Fruit fly (Drosophila melanogaster) whole organism, embryonic: ENCODE results near the gene Cerk.
A peak's percentile ranks its signal among the peaks of the same experiment; 100 is the strongest.

Experiments used
- Atf-2 ChIP-seq: fragments of 200-800 bp; sonication (Bioruptor generic); optimal IDR thresholded peaks from 2 replicates; lab custom pipeline; 2016; ENCODE audit warnings: missing biosample characterization, missing genetic modification characterization
- CG1024 ChIP-seq: fragments of 200-800 bp; sonication (Bioruptor generic); IDR thresholded peaks from 2 replicates; pipeline ENCODE4 v1.3.6; 2022; ENCODE audit warnings: missing biosample characterization, missing genetic modification characterization
- CG11085 ChIP-seq: fragments of 200-800 bp; sonication (Bioruptor generic); IDR thresholded peaks from 2 replicates; pipeline ENCODE4 v1.3.6; 2022; ENCODE audit warnings: missing biosample characterization, missing genetic modification characterization
- CG12071 ChIP-seq: fragments of 200-800 bp; sonication (Bioruptor generic); optimal IDR thresholded peaks from 3 replicates; lab custom pipeline; 2018; ENCODE audit warnings: missing biosample characterization, mild to moderate bottlenecking, missing genetic modification characterization
- CG12769 ChIP-seq: fragments of 200-800 bp; sonication (Bioruptor generic); optimal IDR thresholded peaks from 2 replicates; lab custom pipeline; 2019; ENCODE audit warnings: missing biosample characterization, mild to moderate bottlenecking, missing genetic modification characterization, moderate library complexity
- CG13775 ChIP-seq: fragments of 200-800 bp; sonication (Bioruptor generic); optimal IDR thresholded peaks from 3 replicates; lab custom pipeline; 2017; ENCODE audit warnings: missing biosample characterization, mild to moderate bottlenecking, missing genetic modification characterization
- CG14050 ChIP-seq: fragments of 200-800 bp; sonication (Bioruptor generic); IDR thresholded peaks from 3 replicates; pipeline ENCODE4 v1.3.6; 2022; ENCODE audit warnings: missing biosample characterization, missing genetic modification characterization
- CG1529 ChIP-seq: fragments of 200-800 bp; sonication (Bioruptor generic); optimal IDR thresholded peaks from 3 replicates; lab custom pipeline; 2018; ENCODE audit warnings: missing biosample characterization, missing genetic modification characterization
- CG16813 ChIP-seq: fragments of 200-800 bp; sonication (Bioruptor generic); IDR thresholded peaks from 3 replicates; pipeline ENCODE4 v1.3.6; 2022; ENCODE audit warnings: missing biosample characterization, missing genetic modification characterization; ENCODE audit not compliant: partially characterized antibody
- CG17802 ChIP-seq: fragments of 200-800 bp; sonication (Bioruptor generic); optimal IDR thresholded peaks from 2 replicates; lab custom pipeline; 2018; ENCODE audit warnings: missing biosample characterization, mild to moderate bottlenecking, missing genetic modification characterization, moderate library complexity
- CG17829 ChIP-seq: fragments of 200-800 bp; optimal IDR thresholded peaks from 2 replicates; lab custom pipeline; 2019; ENCODE audit warnings: missing biosample characterization, mild to moderate bottlenecking, missing genetic modification characterization, moderate library complexity
- CG30020 ChIP-seq: fragments of 200-800 bp; optimal IDR thresholded peaks from 2 replicates; lab custom pipeline; 2019; ENCODE audit warnings: missing biosample characterization, mild to moderate bottlenecking, missing genetic modification characterization, moderate library complexity
- CG3995 ChIP-seq: fragments of 200-800 bp; sonication (Bioruptor generic); optimal IDR thresholded peaks from 3 replicates; lab custom pipeline; 2016; ENCODE audit warnings: missing biosample characterization, missing genetic modification characterization
- CG4282 ChIP-seq: fragments of 200-800 bp; sonication (Bioruptor generic); optimal IDR thresholded peaks from 2 replicates; lab custom pipeline; 2016; ENCODE audit warnings: missing biosample characterization, missing genetic modification characterization
- CG4730 ChIP-seq: fragments of 200-800 bp; sonication (Bioruptor generic); IDR thresholded peaks from 2 replicates; pipeline ENCODE4 v1.3.6; 2022; ENCODE audit warnings: missing biosample characterization, missing genetic modification characterization
- CG6272 ChIP-seq: fragments of 200-800 bp; sonication (Bioruptor generic); IDR thresholded peaks from 2 replicates; pipeline ENCODE4 v1.3.6; 2022; ENCODE audit warnings: missing biosample characterization, missing genetic modification characterization
- CG8281 ChIP-seq: fragments of 200-800 bp; sonication (Bioruptor generic); optimal IDR thresholded peaks from 2 replicates; lab custom pipeline; 2018; ENCODE audit warnings: missing biosample characterization, mild to moderate bottlenecking, missing genetic modification characterization, moderate library complexity
- CG8290 ChIP-seq, 3 experiments: fragments of 200-800 bp; sonication (Bioruptor generic); optimal IDR thresholded peaks; 2 replicates each; lab custom pipeline; 2016 to 2019; ENCODE audit warnings: missing biosample characterization in 3 of 3, missing genetic modification characterization in 3 of 3, mild to moderate bottlenecking in 2 of 3, moderate library complexity in 1 of 3
- CG8388 ChIP-seq: fragments of 200-800 bp; sonication (Bioruptor generic); optimal IDR thresholded peaks from 2 replicates; lab custom pipeline; 2019; ENCODE audit warnings: missing biosample characterization, mild to moderate bottlenecking, missing genetic modification characterization, moderate library complexity
- Dfd ChIP-seq, 2 experiments: fragments of >200 bp; optimal IDR thresholded peaks; 2 replicates each; lab custom pipeline; 2017; ENCODE audit warnings: missing biosample characterization in 2 of 2, missing genetic modification characterization in 2 of 2
- Dip3 ChIP-seq: fragments of 200-800 bp; sonication (Bioruptor generic); optimal IDR thresholded peaks from 3 replicates; lab custom pipeline; 2016; ENCODE audit warnings: missing biosample characterization, missing genetic modification characterization
- Eip74EF ChIP-seq, 2 experiments: fragments of 200-800 bp in 1 of 2; fragments of >200 bp in 1 of 2; sonication (Bioruptor generic) in 1 of 2; optimal IDR thresholded peaks; 2 replicates each; lab custom pipeline; 2017 to 2019; ENCODE audit warnings: missing biosample characterization in 2 of 2, missing genetic modification characterization in 2 of 2, mild to moderate bottlenecking in 1 of 2, moderate library complexity in 1 of 2
- Ets97D ChIP-seq: fragments of 200-800 bp; sonication (Bioruptor generic); optimal IDR thresholded peaks from 3 replicates; lab custom pipeline; 2016; ENCODE audit warnings: missing biosample characterization, missing genetic modification characterization
- Fer2 ChIP-seq: fragments of 200-800 bp; sonication (Bioruptor generic); optimal IDR thresholded peaks from 2 replicates; lab custom pipeline; 2018; ENCODE audit warnings: missing biosample characterization, mild to moderate bottlenecking, missing genetic modification characterization, moderate library complexity
- H15 ChIP-seq: fragments of 200-800 bp; sonication (Bioruptor generic); IDR thresholded peaks from 3 replicates; pipeline ENCODE4 v1.3.6; 2022; ENCODE audit warnings: missing biosample characterization, missing genetic modification characterization
- HLHmδ ChIP-seq: fragments of 200-800 bp; sonication (Bioruptor generic); optimal IDR thresholded peaks from 2 replicates; lab custom pipeline; 2018; ENCODE audit warnings: missing biosample characterization, mild to moderate bottlenecking, missing genetic modification characterization, moderate library complexity
- Hey ChIP-seq: fragments of 200-800 bp; sonication (Bioruptor generic); optimal IDR thresholded peaks from 3 replicates; lab custom pipeline; 2018; ENCODE audit warnings: missing biosample characterization, mild to moderate bottlenecking, missing genetic modification characterization
- Hmx ChIP-seq: fragments of 200-800 bp; sonication (Bioruptor generic); optimal IDR thresholded peaks from 2 replicates; lab custom pipeline; 2016; ENCODE audit warnings: missing biosample characterization, missing genetic modification characterization
- Jarid2 ChIP-seq: fragments of 200-800 bp; sonication (Bioruptor generic); optimal IDR thresholded peaks from 3 replicates; lab custom pipeline; 2017; ENCODE audit warnings: mild to moderate bottlenecking, missing biosample characterization, missing genetic modification reagents, missing genetic modification characterization
- Lhr ChIP-seq: fragments of 200-800 bp; sonication (Bioruptor generic); optimal IDR thresholded peaks from 3 replicates; lab custom pipeline; 2017; ENCODE audit warnings: mild to moderate bottlenecking, missing biosample characterization, missing genetic modification reagents, missing genetic modification characterization
- Oli ChIP-seq: fragments of 200-800 bp; sonication (Bioruptor generic); optimal IDR thresholded peaks from 2 replicates; lab custom pipeline; 2018; ENCODE audit warnings: missing biosample characterization, mild to moderate bottlenecking, missing genetic modification characterization, moderate library complexity
- Optix ChIP-seq: fragments of 200-800 bp; sonication (Bioruptor generic); IDR thresholded peaks from 3 replicates; pipeline ENCODE4 v1.3.6; 2022; ENCODE audit warnings: missing biosample characterization, missing genetic modification characterization
- Scr ChIP-seq: fragments of 200-800 bp; sonication (Bioruptor generic); IDR thresholded peaks from 2 replicates; pipeline ENCODE4 v1.3.6; 2022; ENCODE audit warnings: missing biosample characterization, missing genetic modification characterization; ENCODE audit not compliant: partially characterized antibody
- bcd ChIP-seq: fragments of 200-800 bp; sonication (Bioruptor generic); optimal IDR thresholded peaks from 2 replicates; lab custom pipeline; 2017; ENCODE audit warnings: missing biosample characterization, mild to moderate bottlenecking, missing genetic modification characterization
- btn ChIP-seq: fragments of 200-800 bp; sonication (Bioruptor generic); optimal IDR thresholded peaks from 2 replicates; lab custom pipeline; 2016; ENCODE audit warnings: missing biosample characterization, missing genetic modification characterization
- chn ChIP-seq: fragments of 200-800 bp; sonication (Bioruptor generic); optimal IDR thresholded peaks from 2 replicates; lab custom pipeline; 2016; ENCODE audit warnings: missing biosample characterization, missing genetic modification characterization
- corto ChIP-seq: fragments of 200-800 bp; sonication (Bioruptor generic); optimal IDR thresholded peaks from 2 replicates; lab custom pipeline; 2016; ENCODE audit warnings: missing biosample characterization, mild to moderate bottlenecking, missing genetic modification characterization, moderate library complexity
- dan ChIP-seq: fragments of 200-800 bp; sonication (Bioruptor generic); IDR thresholded peaks from 2 replicates; pipeline ENCODE4 v1.3.6; 2022; ENCODE audit warnings: missing biosample characterization, missing genetic modification characterization
- disco-r ChIP-seq: fragments of 200-800 bp; sonication (Bioruptor generic); optimal IDR thresholded peaks from 2 replicates; lab custom pipeline; 2016; ENCODE audit warnings: missing biosample characterization, missing genetic modification characterization
- hkb ChIP-seq, 2 experiments: fragments of 200-800 bp in 1 of 2; fragments of >200 bp in 1 of 2; sonication (Bioruptor generic) in 1 of 2; IDR thresholded peaks in 1 of 2; optimal IDR thresholded peaks in 1 of 2; 2 replicates each; pipeline versions ENCODE4 v1.3.6 to Lab custom; 2017 to 2022; ENCODE audit warnings: missing biosample characterization in 1 of 2, missing genetic modification characterization in 1 of 2
- lmd ChIP-seq: fragments of 200-800 bp; sonication (Bioruptor generic); IDR thresholded peaks from 2 replicates; pipeline ENCODE4 v1.3.6; 2022; ENCODE audit warnings: missing biosample characterization, missing genetic modification characterization
- nerfin-2 ChIP-seq: fragments of 200-800 bp; sonication (Bioruptor generic); IDR thresholded peaks from 2 replicates; pipeline ENCODE4 v1.3.6; 2022; ENCODE audit warnings: missing biosample characterization, missing genetic modification characterization; ENCODE audit not compliant: partially characterized antibody
- org-1 ChIP-seq: fragments of 200-800 bp; sonication (Bioruptor generic); optimal IDR thresholded peaks from 2 replicates; lab custom pipeline; 2017; ENCODE audit warnings: missing biosample characterization, missing genetic modification characterization
- pan ChIP-seq, 4 experiments: fragments of >200 bp in 3 of 4; fragments of 200-800 bp in 1 of 4; sonication (Bioruptor generic) in 1 of 4; optimal IDR thresholded peaks in 3 of 4; IDR thresholded peaks in 1 of 4; 2 replicates each; pipeline versions ENCODE4 v1.3.6 to Lab custom; 2017 to 2022; ENCODE audit warnings: missing biosample characterization in 2 of 4, missing genetic modification characterization in 2 of 4, mixed read lengths in 1 of 4
- scrt ChIP-seq: fragments of 200-800 bp; sonication (Bioruptor generic); optimal IDR thresholded peaks from 2 replicates; lab custom pipeline; 2018; ENCODE audit warnings: missing biosample characterization, mild to moderate bottlenecking, missing genetic modification characterization, moderate library complexity
- sens ChIP-seq: fragments of 200-800 bp; sonication (Bioruptor generic); peaks from one replicate; lab custom pipeline; 2016; ENCODE audit warnings: missing biosample characterization, missing genetic modification characterization
- slp2 ChIP-seq: fragments of 200-800 bp; sonication (Bioruptor generic); optimal IDR thresholded peaks from 2 replicates; lab custom pipeline; 2016; ENCODE audit warnings: missing biosample characterization, missing genetic modification characterization
- so ChIP-seq: fragments of 200-800 bp; sonication (Bioruptor generic); IDR thresholded peaks from 3 replicates; pipeline ENCODE4 v1.3.6; 2022; ENCODE audit warnings: missing biosample characterization, missing genetic modification characterization
- yki ChIP-seq: fragments of >200 bp; optimal IDR thresholded peaks from 3 replicates; lab custom pipeline; 2018

Cerk gene

dm6 chr3R:5393742-5394391, 25.8 kb upstream of the Cerk start, which contains the start of gene CG1172 (continued):
- TF ChIP-seq lmd (no peak), CG14050 (GFP tag; lab: Robert Waterston, UW) (no peak), CG4730 (no peak), Jarid2 (GFP tag; lab: Kevin White, UChicago) (no peak), CG6272 (GFP tag; lab: Robert Waterston, UW) (no peak), Hey (tag; lab: Kevin White, UChicago) (no peak), CG1529 (GFP tag; lab: Kevin White, UChicago) (no peak), Fer2 (tag; lab: Kevin White, UChicago) (no peak), CG1024 (no peak), Atf-2 (GFP tag; lab: Kevin White, UChicago) (no peak), CG8281 (no peak), HLHmδ (GFP tag; lab: Kevin White, UChicago) (no peak), org-1 (GFP tag; lab: Kevin White, UChicago) (no peak), CG30020 (tag; lab: Kevin White, UChicago) (peak; percentile 53), H15 (GFP tag; lab: Robert Waterston, UW) (no peak), CG4282 (no peak), slp2 (GFP tag; lab: Kevin White, UChicago) (no peak), CG8388 (GFP tag; lab: Kevin White, UChicago) (no peak), CG11085 (GFP tag; lab: Robert Waterston, UW) (no peak), CG12769 (tag; lab: Kevin White, UChicago) (no peak), bcd (GFP tag; lab: Kevin White, UChicago) (peak; percentile 26), Lhr (GFP tag; lab: Kevin White, UChicago) (peak; percentile 78), CG13775 (GFP tag; lab: Kevin White, UChicago) (no peak), Dip3 (GFP tag; lab: Kevin White, UChicago) (no peak), Ets97D (GFP tag; lab: Kevin White, UChicago) (peak; percentile 93), disco-r (GFP tag; lab: Kevin White, UChicago) (no peak), sens (GFP tag; lab: Kevin White, UChicago) (peak; percentile 28), dan (GFP tag; lab: Robert Waterston, UW) (no peak), Eip74EF (GFP tag; optimal IDR thresholded peaks at IDR 0.05; lab: Kevin White, UChicago) (no peak), hkb (optimal IDR thresholded peaks at IDR 0.05; lab: Kevin White, UChicago) (no peak), hkb (GFP tag; IDR thresholded peaks at IDR 0.05; lab: Robert Waterston, UW) (no peak), CG17829 (no peak), CG17802 (tag; lab: Kevin White, UChicago) (no peak), corto (GFP tag; lab: Kevin White, UChicago) (no peak), Optix (no peak), CG12071 (no peak), scrt (GFP tag; lab: Kevin White, UChicago) (no peak), CG16813 (GFP tag; lab: Robert Waterston, UW) (peak; percentile 79), Dfd (GFP tag; optimal IDR thresholded peaks at IDR 0.05; lab: Kevin White, UChicago) (no peak), Scr (GFP tag; lab: Robert Waterston, UW) (peak; percentile 79), yki (lab: Kevin White, UChicago) (no peak), btn (GFP tag; lab: Kevin White, UChicago) (no peak), Hmx (GFP tag; lab: Kevin White, UChicago) (no peak), nerfin-2 (peak; percentile 14; the same call in 1 of the 2 replicates), Oli (tag; lab: Kevin White, UChicago) (no peak), CG8290 (GFP tag; optimal IDR thresholded peaks at IDR 0.05; lab: Kevin White, UChicago) (no peak), CG8290 (tag; optimal IDR thresholded peaks at IDR 0.05; lab: Kevin White, UChicago) (no peak), CG3995 (GFP tag; lab: Kevin White, UChicago) (no peak), chn (GFP tag; lab: Kevin White, UChicago) (no peak), so (GFP tag; lab: Robert Waterston, UW) (no peak), pan (optimal IDR thresholded peaks at IDR 0.05; lab: Kevin White, UChicago) (no peak), pan (GFP tag; optimal IDR thresholded peaks at IDR 0.05 in 1 of 2, IDR thresholded peaks at IDR 0.05 in 1 of 2) (no peak)
